Worm (Caenorhabditis elegans) whole organism, mixed stage, embryonic: ENCODE data around the gene T20G5.9.

Experiments used
- M03D4.4 ChIP-seq: sonication (generic microtip); optimal IDR thresholded peaks from 2 replicates; lab custom pipeline; 2017; ENCODE audit warnings: mild to moderate bottlenecking, missing genetic modification characterization, missing compliant biosample characterization
- bed-3 ChIP-seq: fragments of 200-800 bp; sonication (Bioruptor generic); optimal IDR thresholded peaks from 3 replicates; lab custom pipeline; 2018; ENCODE audit warnings: mild to moderate bottlenecking, missing genetic modification characterization, moderate library complexity, missing compliant biosample characterization
- blmp-1 ChIP-seq: fragments of 150-350 bp; optimal IDR thresholded peaks from 2 replicates; lab custom pipeline; 2014; ENCODE audit warnings: missing biosample characterization, missing genetic modification characterization
- ceh-39 ChIP-seq: fragments of 150-350 bp; optimal IDR thresholded peaks from 2 replicates; lab custom pipeline; 2014; ENCODE audit warnings: missing biosample characterization, missing genetic modification characterization
- ceh-43 ChIP-seq: fragments of 200-800 bp; sonication (Bioruptor generic); optimal IDR thresholded peaks from 2 replicates; lab custom pipeline; 2018; ENCODE audit warnings: mild to moderate bottlenecking, missing genetic modification characterization, moderate library complexity, missing compliant biosample characterization
- ceh-83 ChIP-seq: fragments of 200-800 bp; sonication (Bioruptor generic); optimal IDR thresholded peaks from 2 replicates; lab custom pipeline; 2018; ENCODE audit warnings: mild to moderate bottlenecking, missing genetic modification characterization, missing compliant biosample characterization
- ces-1 ChIP-seq: fragments of 150-350 bp; optimal IDR thresholded peaks from 2 replicates; lab custom pipeline; 2014; ENCODE audit warnings: missing biosample characterization, missing genetic modification reagents, missing genetic modification characterization
- cnd-1 ChIP-seq: fragments of 200-800 bp; sonication (Bioruptor generic); optimal IDR thresholded peaks from 2 replicates; lab custom pipeline; 2018; ENCODE audit warnings: mild to moderate bottlenecking, missing genetic modification characterization, missing compliant biosample characterization
- drap-1 ChIP-seq: fragments of 200-800 bp; sonication (Bioruptor generic); optimal IDR thresholded peaks from 3 replicates; lab custom pipeline; 2018; ENCODE audit warnings: mild to moderate bottlenecking, missing genetic modification characterization, missing compliant biosample characterization
- elt-1 ChIP-seq: sonication (generic microtip); optimal IDR thresholded peaks from 2 replicates; lab custom pipeline; 2017; ENCODE audit warnings: missing genetic modification characterization, mild to moderate bottlenecking, missing compliant biosample characterization, antibody characterized with exemption, moderate library complexity, borderline replicate concordance; ENCODE audit not compliant: insufficient read depth
- elt-3 ChIP-seq: fragments of 150-350 bp; optimal IDR thresholded peaks from 2 replicates; lab custom pipeline; 2014; ENCODE audit warnings: missing biosample characterization, missing genetic modification characterization
- ham-2 ChIP-seq: fragments of 200-800 bp; sonication (Bioruptor generic); optimal IDR thresholded peaks from 2 replicates; lab custom pipeline; 2018; ENCODE audit warnings: mild to moderate bottlenecking, missing genetic modification characterization, missing compliant biosample characterization
- hlh-1 ChIP-seq: fragments of 150-350 bp; optimal IDR thresholded peaks from 2 replicates; lab custom pipeline; 2014; ENCODE audit warnings: missing biosample characterization, missing genetic modification reagents, missing genetic modification characterization
- lin-13 ChIP-seq: fragments of 150-350 bp; optimal IDR thresholded peaks from 2 replicates; lab custom pipeline; 2014; ENCODE audit warnings: missing biosample characterization, missing genetic modification characterization
- lin-32 ChIP-seq: fragments of 200-800 bp; sonication (Bioruptor generic); optimal IDR thresholded peaks from 2 replicates; lab custom pipeline; 2018; ENCODE audit warnings: mild to moderate bottlenecking, missing genetic modification characterization, missing compliant biosample characterization
- lsy-2 ChIP-seq: fragments of 150-350 bp; optimal IDR thresholded peaks from 2 replicates; lab custom pipeline; 2014; ENCODE audit warnings: missing biosample characterization, missing genetic modification characterization
- mep-1 ChIP-seq: fragments of 150-350 bp; optimal IDR thresholded peaks from 2 replicates; lab custom pipeline; 2017; ENCODE audit warnings: missing biosample characterization, missing genetic modification reagents, missing genetic modification characterization, inconsistent platforms
- mls-2 ChIP-seq: sonication (generic microtip); optimal IDR thresholded peaks from 2 replicates; lab custom pipeline; 2016; ENCODE audit warnings: mild to moderate bottlenecking, missing genetic modification characterization, moderate library complexity, missing compliant biosample characterization
- nhr-12 ChIP-seq: fragments of 150-350 bp; optimal IDR thresholded peaks from 2 replicates; lab custom pipeline; 2014; ENCODE audit warnings: missing biosample characterization, missing genetic modification characterization
- nhr-2 ChIP-seq: fragments of 150-350 bp; optimal IDR thresholded peaks from 2 replicates; lab custom pipeline; 2014; ENCODE audit warnings: missing biosample characterization, missing genetic modification characterization
- nhr-28 ChIP-seq: fragments of 150-350 bp; optimal IDR thresholded peaks from 2 replicates; lab custom pipeline; 2014; ENCODE audit warnings: missing biosample characterization, missing genetic modification characterization
- nhr-76 ChIP-seq: sonication (generic microtip); optimal IDR thresholded peaks from 2 replicates; lab custom pipeline; 2017; ENCODE audit warnings: missing biosample characterization, missing genetic modification characterization
- pha-4 ChIP-seq: fragments of 150-350 bp; optimal IDR thresholded peaks from 2 replicates; lab custom pipeline; 2018; ENCODE audit warnings: missing biosample characterization, missing genetic modification reagents, missing genetic modification characterization
- sem-2 ChIP-seq: fragments of 200-800 bp; sonication (Bioruptor generic); optimal IDR thresholded peaks from 2 replicates; lab custom pipeline; 2018; ENCODE audit warnings: mild to moderate bottlenecking, missing genetic modification characterization, missing compliant biosample characterization
- sptf-1 ChIP-seq: sonication (generic microtip); optimal IDR thresholded peaks from 2 replicates; lab custom pipeline; 2017; ENCODE audit warnings: mild to moderate bottlenecking, missing genetic modification characterization, moderate library complexity, missing compliant biosample characterization
- tbx-8 ChIP-seq: fragments of 200-800 bp; sonication (Bioruptor generic); optimal IDR thresholded peaks from 2 replicates; lab custom pipeline; 2018; ENCODE audit warnings: mild to moderate bottlenecking, missing genetic modification characterization, moderate library complexity, missing compliant biosample characterization
- unc-120 ChIP-seq: sonication (generic microtip); optimal IDR thresholded peaks from 2 replicates; lab custom pipeline; 2017; ENCODE audit warnings: missing genetic modification characterization, missing compliant biosample characterization; ENCODE audit not compliant: poor library complexity, severe bottlenecking
- unc-39 ChIP-seq: fragments of 150-350 bp; optimal IDR thresholded peaks from 2 replicates; lab custom pipeline; 2014; ENCODE audit warnings: missing biosample characterization, missing genetic modification characterization
- unc-62 ChIP-seq: fragments of 150-350 bp; optimal IDR thresholded peaks from 2 replicates; lab custom pipeline; 2014; ENCODE audit warnings: missing biosample characterization, missing genetic modification reagents, missing genetic modification characterization
- zip-8 ChIP-seq: fragments of 150-350 bp; optimal IDR thresholded peaks from 2 replicates; lab custom pipeline; 2014; ENCODE audit warnings: missing biosample characterization, missing genetic modification characterization
- ztf-11 ChIP-seq: fragments of 150-350 bp; optimal IDR thresholded peaks from 2 replicates; lab custom pipeline; 2014; ENCODE audit warnings: missing biosample characterization, missing genetic modification characterization

T20G5.9 gene

ce11 chrIII:10196796-10197195, 12.8 kb upstream of the T20G5.9 start:
- TF ChIP-seq unc-39 (no peak), lin-13 (tag; lab: Kevin White, UChicago) (no peak), zip-8 (peak; percentile 39), hlh-1 (tag; lab: Kevin White, UChicago) (no peak), ztf-11 (tag; lab: Kevin White, UChicago) (no peak)

ce11 chrIII:10197416-10197815, 12.2 kb upstream of the T20G5.9 start, which contains the start of gene dod-6:
Gene dod-6 (plus strand): TSS chrIII:10197716.
- no peak for TF ChIP-seq sem-2
- no peak for TF ChIP-seq cnd-1 (tag; lab: Kevin White, UChicago)
- no peak for TF ChIP-seq nhr-2 (tag; lab: Kevin White, UChicago)
- no peak for TF ChIP-seq unc-120 (tag; lab: Kevin White, UChicago)
- TF ChIP-seq ces-1 (GFP tag; lab: Kevin White, UChicago) = no peak
- TF ChIP-seq nhr-76 (tag; lab: Kevin White, UChicago) = no peak
- no peak for TF ChIP-seq nhr-28 (tag; lab: Kevin White, UChicago)
- no peak for TF ChIP-seq blmp-1
- TF ChIP-seq lin-13 (tag; lab: Kevin White, UChicago) = no peak
- no peak for TF ChIP-seq M03D4.4 (tag; lab: Kevin White, UChicago)
- no peak for TF ChIP-seq unc-39
- TF ChIP-seq ceh-39 = no peak
- no peak for TF ChIP-seq bed-3
- no peak for TF ChIP-seq hlh-1 (tag; lab: Kevin White, UChicago)
- no peak for TF ChIP-seq nhr-12 (tag; lab: Kevin White, UChicago)
- no peak for TF ChIP-seq sptf-1 (tag; lab: Kevin White, UChicago)
- TF ChIP-seq mep-1 (tag; lab: Kevin White, UChicago) = no peak
- no peak for TF ChIP-seq ceh-43 (GFP tag; lab: Kevin White, UChicago)
- no peak for TF ChIP-seq ceh-83

- no peak for TF ChIP-seq nhr-28 (tag; lab: Kevin White, UChicago)
- no peak for TF ChIP-seq zip-8
- no peak for TF ChIP-seq nhr-2 (tag; lab: Kevin White, UChicago)
- TF ChIP-seq drap-1 (GFP tag; lab: Kevin White, UChicago) = no peak
- TF ChIP-seq ceh-43 (GFP tag; lab: Kevin White, UChicago) = no peak
- no peak for TF ChIP-seq ceh-83
- no peak for TF ChIP-seq lin-13 (tag; lab: Kevin White, UChicago)
- TF ChIP-seq ceh-39 = no peak
- TF ChIP-seq unc-39 = no peak
- no peak for TF ChIP-seq tbx-8 (GFP tag; lab: Kevin White, UChicago)
- TF ChIP-seq sptf-1 (tag; lab: Kevin White, UChicago) = no peak
- no peak for TF ChIP-seq M03D4.4 (tag; lab: Kevin White, UChicago)
- no peak for TF ChIP-seq lin-32 (GFP tag; lab: Kevin White, UChicago)
- TF ChIP-seq unc-62 = no peak
- no peak for TF ChIP-seq nhr-76 (tag; lab: Kevin White, UChicago)
- TF ChIP-seq, all 35 proteins: peak for 0
Measured at ce11 chrIII:10199052-10199451, 10.6 kb upstream of the T20G5.9 start, which contains the start of gene T20G5.8. Gene T20G5.8 (plus strand): TSS chrIII:10199352.

ce11 chrIII:10201235-10201634, 8.4 kb upstream of the T20G5.9 start, which contains the start of the genes T20G5.13 and T20G5.12:
Gene T20G5.13 (minus strand): TSS chrIII:10201335.
Gene T20G5.12 (plus strand): TSS chrIII:10201604.
- TF ChIP-seq zip-8 (no peak), ham-2 (no peak), mls-2 (tag; lab: Kevin White, UChicago) (no peak), lin-32 (GFP tag; lab: Kevin White, UChicago) (no peak), ces-1 (GFP tag; lab: Kevin White, UChicago) (no peak), ztf-11 (tag; lab: Kevin White, UChicago) (no peak), bed-3 (no peak), nhr-28 (tag; lab: Kevin White, UChicago) (no peak), ceh-83 (no peak), elt-3 (tag; lab: Kevin White, UChicago) (no peak), blmp-1 (no peak), elt-1 (tag; lab: Kevin White, UChicago) (no peak), hlh-1 (tag; lab: Kevin White, UChicago) (no peak), sptf-1 (tag; lab: Kevin White, UChicago) (no peak), lin-13 (tag; lab: Kevin White, UChicago) (no peak), unc-120 (tag; lab: Kevin White, UChicago) (no peak), sem-2 (no peak), nhr-2 (tag; lab: Kevin White, UChicago) (no peak)

ce11 chrIII:10202391-10202790, 7.2 kb upstream of the T20G5.9 start:
- TF ChIP-seq nhr-76 (tag; lab: Kevin White, UChicago) (no peak), lsy-2 (tag; lab: Kevin White, UChicago) (no peak), blmp-1 (no peak), hlh-1 (tag; lab: Kevin White, UChicago) (no peak), cnd-1 (tag; lab: Kevin White, UChicago) (no peak), sem-2 (no peak), drap-1 (GFP tag; lab: Kevin White, UChicago) (no peak), pha-4 (tag; lab: Kevin White, UChicago) (no peak), unc-62 (no peak), unc-120 (tag; lab: Kevin White, UChicago) (no peak), lin-32 (GFP tag; lab: Kevin White, UChicago) (no peak)
